Worm (Caenorhabditis elegans) whole organism, L4 larva: Measurements from ENCODE around the gene srj-37.

ENCODE experiments used
- aha-1 ChIP-seq: fragments of 150-350 bp; peaks from one replicate; lab custom pipeline; 2014; ENCODE audit warnings: missing biosample characterization, missing genetic modification characterization
- ama-1 ChIP-seq: fragments of 150-350 bp; optimal IDR thresholded peaks from 2 replicates; lab custom pipeline; 2014; ENCODE audit warnings: inconsistent platforms, mixed read lengths
- dpl-1 ChIP-seq: fragments of 150-350 bp; optimal IDR thresholded peaks from 2 replicates; lab custom pipeline; 2014; ENCODE audit warnings: missing biosample characterization, missing genetic modification reagents, missing genetic modification characterization
- dve-1 ChIP-seq: sonication (generic microtip); optimal IDR thresholded peaks from 2 replicates; lab custom pipeline; 2017; ENCODE audit warnings: antibody characterized with exemption, mild to moderate bottlenecking, missing genetic modification characterization, missing compliant biosample characterization; ENCODE audit not compliant: insufficient read depth
- egl-27 ChIP-seq: sonication (generic microtip); optimal IDR thresholded peaks from 3 replicates; lab custom pipeline; 2017; ENCODE audit warnings: missing biosample characterization, missing genetic modification reagents, missing genetic modification characterization
- fkh-10 ChIP-seq: fragments of 150-350 bp; optimal IDR thresholded peaks from 2 replicates; lab custom pipeline; 2014; ENCODE audit warnings: missing biosample characterization, missing genetic modification reagents, missing genetic modification characterization
- lin-13 ChIP-seq: fragments of 150-350 bp; optimal IDR thresholded peaks from 2 replicates; lab custom pipeline; 2014; ENCODE audit warnings: missing biosample characterization, missing genetic modification reagents, missing genetic modification characterization
- lin-39 ChIP-seq: fragments of 150-350 bp; optimal IDR thresholded peaks from 2 replicates; lab custom pipeline; 2014; ENCODE audit warnings: missing biosample characterization, missing genetic modification reagents, missing genetic modification characterization
- mdl-1 ChIP-seq, 2 experiments: fragments of 150-350 bp in 1 of 2; sonication (generic microtip) in 1 of 2; optimal IDR thresholded peaks; 2 replicates each; lab custom pipeline; 2014 to 2017; ENCODE audit warnings: missing biosample characterization in 2 of 2, missing genetic modification characterization in 2 of 2
- nhr-76 ChIP-seq: fragments of 150-350 bp; optimal IDR thresholded peaks from 2 replicates; lab custom pipeline; 2014; ENCODE audit warnings: missing biosample characterization, missing genetic modification characterization
- zip-2 ChIP-seq: fragments of 150-350 bp; optimal IDR thresholded peaks from 2 replicates; lab custom pipeline; 2014; ENCODE audit warnings: missing biosample characterization, missing genetic modification characterization

ce11 chrV:627585-627984 lies 10.8 kb upstream of the srj-37 start, which contains the start of gene F48G7.8:
- TF ChIP-seq lin-13 (GFP tag; lab: Kevin White, UChicago), result no peak
- TF ChIP-seq ama-1, result no peak
- TF ChIP-seq egl-27 (tag; lab: Kevin White, UChicago), result no peak
- TF ChIP-seq dve-1 (tag; lab: Kevin White, UChicago), result no peak
- TF ChIP-seq lin-39 (tag; lab: Kevin White, UChicago), result no peak
- TF ChIP-seq zip-2 (tag; lab: Kevin White, UChicago), result no peak
- TF ChIP-seq dpl-1 (GFP tag; lab: Kevin White, UChicago), result no peak
- no peak for TF ChIP-seq mdl-1 (tag; optimal IDR thresholded peaks at IDR 0.05; lab: Kevin White, UChicago)
- no peak for TF ChIP-seq fkh-10 (GFP tag; lab: Kevin White, UChicago)
- TF ChIP-seq nhr-76 (tag; lab: Kevin White, UChicago), result no peak
- no peak for TF ChIP-seq aha-1 (tag; lab: Kevin White, UChicago)
